Fruit fly (Drosophila melanogaster) Kc167 (cell line): ENCODE data around the gene Naa80.

Source experiments
- Myc ChIP-seq: fragments of >200 bp; optimal IDR thresholded peaks from 2 replicates; lab custom pipeline; 2017; ENCODE audit warnings: missing external identifiers
- Sin3A ChIP-seq: fragments of >200 bp; optimal IDR thresholded peaks from 2 replicates; lab custom pipeline; 2018; ENCODE audit warnings: missing external identifiers
- h ChIP-seq: fragments of >200 bp; optimal IDR thresholded peaks from 3 replicates; lab custom pipeline; 2018; ENCODE audit warnings: missing external identifiers
- insv ChIP-seq: fragments of >200 bp; optimal IDR thresholded peaks from 3 replicates; lab custom pipeline; 2018; ENCODE audit warnings: missing external identifiers
- psq ChIP-seq: fragments of >200 bp; optimal IDR thresholded peaks from 2 replicates; lab custom pipeline; 2017; ENCODE audit warnings: missing external identifiers
- ttk ChIP-seq: sonication (Bioruptor generic); optimal IDR thresholded peaks from 2 replicates; lab custom pipeline; 2017; ENCODE audit warnings: missing external identifiers

DNA sequence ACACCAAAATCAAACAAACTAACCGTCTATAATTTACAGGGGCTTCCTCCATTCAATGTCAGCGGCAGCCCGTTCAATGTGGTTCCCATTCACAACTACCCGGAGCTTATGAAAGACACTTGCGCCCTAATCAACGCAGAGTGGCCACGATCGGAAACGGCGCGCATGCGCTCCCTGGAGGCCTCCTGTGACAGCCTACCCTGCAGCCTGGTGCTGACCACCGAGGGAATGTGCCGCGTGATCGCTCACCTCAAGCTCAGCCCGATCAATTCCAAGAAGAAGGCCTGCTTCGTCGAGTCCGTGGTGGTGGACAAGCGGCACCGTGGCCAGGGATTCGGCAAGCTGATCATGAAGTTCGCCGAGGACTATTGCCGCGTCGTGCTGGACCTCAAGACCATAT is 1.2 kb downstream of the Naa80 start, which contains the start of gene MED6:
- TF ChIP-seq Sin3A (lab: Kevin White, UChicago) (no peak), Myc (lab: Kevin White, UChicago) (no peak), insv (lab: Kevin White, UChicago) (no peak), h (lab: Kevin White, UChicago) (no peak), psq (lab: Kevin White, UChicago) (no peak), ttk (no peak)
